Worm (Caenorhabditis elegans): ENCODE measurements around the gene sre-20.

Gene sre-20

ce11 chrV:12814481-12814882 lies 29.7 kb upstream of the sre-20 start (continued):
- TF ChIP-seq mep-1 (tag; optimal IDR thresholded peaks at IDR 0.05) (peak; percentile 0), dsc-1 (tag; optimal IDR thresholded peaks at IDR 0.05) (peak; percentile 39), zip-4 (GFP tag; optimal IDR thresholded peaks at IDR 0.05) (no peak), isw-1 (GFP tag; IDR thresholded peaks at IDR 0.05) (peak; percentile 54), nhr-20 (tag; optimal IDR thresholded peaks at IDR 0.05) (peak; percentile 52), C04F5.9 (tag; optimal IDR thresholded peaks at IDR 0.05) (no peak), nhr-84 (tag; optimal IDR thresholded peaks at IDR 0.05) (no peak), skn-1 (tag; optimal IDR thresholded peaks at IDR 0.05) (peak; percentile 44), ets-5 (GFP tag; IDR thresholded peaks at IDR 0.05) (no peak), alr-1 (tag; optimal IDR thresholded peaks at IDR 0.05; ENCODE audit: borderline replicate concordance) (no peak), ztf-11 (tag; optimal IDR thresholded peaks at IDR 0.05) (peak in 1 of 2 experiments; percentile 42), egl-27 (tag; optimal IDR thresholded peaks at IDR 0.05) (no peak), swsn-7 (tag; optimal IDR thresholded peaks at IDR 0.05) (peak; percentile 70), ceh-8 (GFP tag; optimal IDR thresholded peaks at IDR 0.05) (no peak), efl-3 (GFP tag; optimal IDR thresholded peaks at IDR 0.05) (no peak), ceh-90 (tag; optimal IDR thresholded peaks at IDR 0.05) (no peak), tbx-2 (tag; optimal IDR thresholded peaks at IDR 0.05) (peak; percentile 72), unc-130 (tag; optimal IDR thresholded peaks at IDR 0.05) (peak; percentile 26), nhr-71 (tag; optimal IDR thresholded peaks at IDR 0.05) (peak; percentile 87), Y116A8C.19 (tag; optimal IDR thresholded peaks at IDR 0.05; ENCODE audit: borderline replicate concordance) (no peak), tlp-1 (tag; optimal IDR thresholded peaks at IDR 0.05) (no peak), ama-1 (optimal IDR thresholded peaks at IDR 0.05) (no peak), C34B4.2 (tag; optimal IDR thresholded peaks at IDR 0.05) (no peak), aly-2 (tag; optimal IDR thresholded peaks at IDR 0.05) (no peak), mab-9 (GFP tag; IDR thresholded peaks at IDR 0.05) (peak; percentile 48; the same call in 1 of the 2 replicates), nhr-12 (tag; optimal IDR thresholded peaks at IDR 0.05) (no peak), F16B12.6 (tag; optimal IDR thresholded peaks at IDR 0.05) (peak; percentile 27), hpl-2 (GFP tag; optimal IDR thresholded peaks at IDR 0.05) (no peak), nhr-237 (tag; optimal IDR thresholded peaks at IDR 0.05) (no peak), xbp-1 (tag; optimal IDR thresholded peaks at IDR 0.05) (peak; percentile 47), mef-2 (tag; optimal IDR thresholded peaks at IDR 0.05) (no peak), snpc-4 (tag; optimal IDR thresholded peaks at IDR 0.05) (peak; percentile 28), grh-1 (GFP tag; IDR thresholded peaks at IDR 0.05) (no peak), lsy-2 (tag; optimal IDR thresholded peaks at IDR 0.05) (peak; percentile 51 to 75), sup-37 (GFP tag; optimal IDR thresholded peaks at IDR 0.05) (peak; percentile 29), jun-1 (tag; optimal IDR thresholded peaks at IDR 0.05) (peak; percentile 11), fkh-10 (GFP tag; optimal IDR thresholded peaks at IDR 0.05) (peak; percentile 81), nhr-77 (tag; optimal IDR thresholded peaks at IDR 0.05) (peak; percentile 32), sptf-1 (tag; optimal IDR thresholded peaks at IDR 0.05) (no peak), aha-1 (tag; optimal IDR thresholded peaks at IDR 0.05) (no peak), nhr-76 (tag; optimal IDR thresholded peaks at IDR 0.05) (no peak), rnt-1 (tag; optimal IDR thresholded peaks at IDR 0.05) (peak; percentile 76), C16A3.4 (tag; optimal IDR thresholded peaks at IDR 0.05) (no peak), hlh-4 (tag; optimal IDR thresholded peaks at IDR 0.05) (no peak), ces-1 (GFP tag; optimal IDR thresholded peaks at IDR 0.05) (no peak), nhr-11 (tag; optimal IDR thresholded peaks at IDR 0.05) (peak; percentile 9), ceh-82 (tag; optimal IDR thresholded peaks at IDR 0.05) (peak; percentile 32 to 53 (median 51)), sox-4 (tag; optimal IDR thresholded peaks at IDR 0.05) (peak; percentile 19), fos-1 (tag; optimal IDR thresholded peaks at IDR 0.05) (peak; percentile 14), zag-1 (tag; optimal IDR thresholded peaks at IDR 0.05) (no peak), blmp-1 (tag; optimal IDR thresholded peaks at IDR 0.05) (no peak), nhr-19 (GFP tag; conservative IDR thresholded peaks at IDR 0.05) (peak; percentile 65), fkh-8 (tag; optimal IDR thresholded peaks at IDR 0.05) (peak; percentile 87), nhr-90 (tag; optimal IDR thresholded peaks at IDR 0.05; ENCODE audit: poor library complexity) (no peak), dpl-1 (GFP tag; optimal IDR thresholded peaks at IDR 0.05) (peak; percentile 15 to 42 (median 40))
